Worm (Caenorhabditis elegans) whole organism, early embryonic: Measurements from ENCODE around the gene ttr-59.

Experiments used
- B0310.2 ChIP-seq: sonication (generic microtip); optimal IDR thresholded peaks from 2 replicates; lab custom pipeline; 2016; ENCODE audit warnings: mild to moderate bottlenecking, missing genetic modification characterization, missing compliant biosample characterization
- F13C5.2 ChIP-seq: sonication (generic microtip); optimal IDR thresholded peaks from 2 replicates; lab custom pipeline; 2017; ENCODE audit warnings: mild to moderate bottlenecking, missing genetic modification characterization, inconsistent platforms, missing compliant biosample characterization
- aly-1 ChIP-seq: sonication (generic microtip); optimal IDR thresholded peaks from 2 replicates; lab custom pipeline; 2016; ENCODE audit warnings: missing genetic modification characterization, missing compliant biosample characterization
- ama-1 ChIP-seq: fragments of 150-350 bp; optimal IDR thresholded peaks from 2 replicates; lab custom pipeline; 2014
- ceh-13 ChIP-seq: fragments of 200-800 bp; sonication (Bioruptor generic); optimal IDR thresholded peaks from 2 replicates; lab custom pipeline; 2018; ENCODE audit warnings: mild to moderate bottlenecking, missing genetic modification characterization, missing compliant biosample characterization
- ceh-36 ChIP-seq: sonication (generic microtip); optimal IDR thresholded peaks from 2 replicates; lab custom pipeline; 2016; ENCODE audit warnings: missing genetic modification characterization, inconsistent platforms, missing compliant biosample characterization
- ets-7 ChIP-seq: sonication (generic microtip); optimal IDR thresholded peaks from 2 replicates; lab custom pipeline; 2016; ENCODE audit warnings: missing genotype, missing genetic modification characterization, missing compliant biosample characterization
- flt-1 ChIP-seq: fragments of 200-800 bp; sonication (Bioruptor generic); IDR thresholded peaks from 2 replicates; pipeline ENCODE4 v1.3.6; 2022; ENCODE audit warnings: missing genetic modification characterization, missing compliant biosample characterization
- hmbx-1 ChIP-seq: sonication (generic microtip); optimal IDR thresholded peaks from 2 replicates; lab custom pipeline; 2016; ENCODE audit warnings: mild to moderate bottlenecking, missing genetic modification characterization, missing compliant biosample characterization
- hmg-4 ChIP-seq: fragments of 200-800 bp; sonication (Bioruptor generic); optimal IDR thresholded peaks from 2 replicates; lab custom pipeline; 2018; ENCODE audit warnings: mild to moderate bottlenecking, missing genetic modification characterization, missing compliant biosample characterization
- hnd-1 ChIP-seq: sonication (generic microtip); optimal IDR thresholded peaks from 2 replicates; lab custom pipeline; 2016; ENCODE audit warnings: missing genetic modification characterization, missing compliant biosample characterization
- pes-1 ChIP-seq: fragments of 200-800 bp; sonication (Bioruptor generic); IDR thresholded peaks from 2 replicates; pipeline ENCODE4 v1.3.6; 2022; ENCODE audit warnings: missing genetic modification reagents, missing genetic modification characterization, missing compliant biosample characterization
- scrt-1 ChIP-seq: fragments of 200-800 bp; sonication (Bioruptor generic); IDR thresholded peaks from 2 replicates; pipeline ENCODE4 v1.3.6; 2022; ENCODE audit warnings: missing genetic modification characterization, missing compliant biosample characterization
- sea-1 ChIP-seq: fragments of 200-800 bp; sonication (Bioruptor generic); conservative IDR thresholded peaks from 2 replicates; pipeline ENCODE4 v1.3.6; 2022; ENCODE audit warnings: missing genetic modification characterization, missing compliant biosample characterization
- tbx-11 ChIP-seq: fragments of 200-800 bp; sonication (Bioruptor generic); IDR thresholded peaks from 2 replicates; pipeline ENCODE4 v1.3.6; 2022; ENCODE audit warnings: missing genetic modification characterization, missing compliant biosample characterization
- tbx-37 ChIP-seq: fragments of 200-800 bp; sonication (Bioruptor generic); conservative IDR thresholded peaks from 2 replicates; pipeline ENCODE4 v1.3.6; 2022; ENCODE audit warnings: missing genetic modification reagents, missing genetic modification characterization, missing compliant biosample characterization
- tra-4 ChIP-seq: sonication (generic microtip); optimal IDR thresholded peaks from 2 replicates; lab custom pipeline; 2017; ENCODE audit warnings: missing genetic modification characterization, missing compliant biosample characterization

The ttr-59 gene

DNA sequence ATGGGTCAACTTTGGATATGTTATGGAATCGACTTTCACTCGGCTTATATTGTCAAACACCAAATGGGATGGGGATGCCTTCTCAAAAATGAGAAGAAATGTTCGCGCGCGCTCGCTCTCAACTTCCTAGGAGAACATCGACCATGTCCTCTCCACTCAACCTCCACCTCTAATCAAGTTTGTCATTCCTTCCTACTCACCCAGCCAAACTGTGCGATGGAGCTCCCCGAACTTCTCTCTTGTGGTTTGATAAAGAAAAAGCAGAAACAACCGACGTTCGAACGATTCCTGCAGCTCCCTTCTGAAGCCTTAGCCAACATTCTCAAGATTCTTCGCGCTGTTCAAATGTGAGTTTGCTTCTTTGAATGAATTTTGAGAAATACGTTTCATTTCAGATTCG, 16.4 kb upstream of the ttr-59 start:
- no peak for TF ChIP-seq ets-7 (tag; lab: Kevin White, UChicago)
- TF ChIP-seq hmbx-1: no peak
- no peak for TF ChIP-seq tbx-11 (GFP tag; lab: Robert Waterston, UW)
- no peak for TF ChIP-seq ceh-13 (GFP tag; lab: Kevin White, UChicago)
- no peak for TF ChIP-seq hnd-1
- TF ChIP-seq tbx-37 (GFP tag; lab: Robert Waterston, UW): no peak
- TF ChIP-seq ceh-36 (tag; lab: Kevin White, UChicago): no peak
- no peak for TF ChIP-seq ama-1 (lab: Kevin White, UChicago)
- no peak for TF ChIP-seq scrt-1 (GFP tag; lab: Robert Waterston, UW)
- no peak for TF ChIP-seq flt-1 (GFP tag; lab: Robert Waterston, UW)
- TF ChIP-seq hmg-4 (GFP tag; lab: Kevin White, UChicago): no peak
- no peak for TF ChIP-seq pes-1 (GFP tag; lab: Robert Waterston, UW)
- no peak for TF ChIP-seq B0310.2 (tag; lab: Kevin White, UChicago)
- TF ChIP-seq sea-1 (GFP tag; lab: Robert Waterston, UW): no peak
- no peak for TF ChIP-seq F13C5.2 (tag; lab: Kevin White, UChicago)
- TF ChIP-seq aly-1 (tag; lab: Kevin White, UChicago): no peak
- no peak for TF ChIP-seq tra-4

ce11 chrX:7314564-7314963, 15.1 kb upstream of the ttr-59 start:
- TF ChIP-seq ets-7 (tag; lab: Kevin White, UChicago): no peak
- TF ChIP-seq scrt-1 (GFP tag; lab: Robert Waterston, UW): no peak
- no peak for TF ChIP-seq hmbx-1
- no peak for TF ChIP-seq F13C5.2 (tag; lab: Kevin White, UChicago)
- no peak for TF ChIP-seq hmg-4 (GFP tag; lab: Kevin White, UChicago)
- TF ChIP-seq tra-4: no peak
- TF ChIP-seq tbx-37 (GFP tag; lab: Robert Waterston, UW): no peak

- no peak for TF ChIP-seq tbx-11 (GFP tag; lab: Robert Waterston, UW)
- TF ChIP-seq ets-7 (tag; lab: Kevin White, UChicago): no peak
- TF ChIP-seq hnd-1: no peak
- no peak for TF ChIP-seq ceh-36 (tag; lab: Kevin White, UChicago)
- no peak for TF ChIP-seq scrt-1 (GFP tag; lab: Robert Waterston, UW)
- no peak for TF ChIP-seq aly-1 (tag; lab: Kevin White, UChicago)
- TF ChIP-seq hmbx-1: no peak
- no peak for TF ChIP-seq hmg-4 (GFP tag; lab: Kevin White, UChicago)
- no peak for TF ChIP-seq ama-1 (lab: Kevin White, UChicago)
- no peak for TF ChIP-seq sea-1 (GFP tag; lab: Robert Waterston, UW)
- no peak for TF ChIP-seq F13C5.2 (tag; lab: Kevin White, UChicago)
- no peak for TF ChIP-seq ceh-13 (GFP tag; lab: Kevin White, UChicago)
- TF ChIP-seq tra-4: no peak
- no peak for TF ChIP-seq flt-1 (GFP tag; lab: Robert Waterston, UW)
- TF ChIP-seq pes-1 (GFP tag; lab: Robert Waterston, UW): no peak
- no peak for TF ChIP-seq tbx-37 (GFP tag; lab: Robert Waterston, UW)
- no peak for TF ChIP-seq B0310.2 (tag; lab: Kevin White, UChicago)
Measured at ce11 chrX:7315329-7315728, 14.3 kb upstream of the ttr-59 start, which contains the start of gene spp-3. Gene spp-3 (minus strand): TSS chrX:7315353.

DNA sequence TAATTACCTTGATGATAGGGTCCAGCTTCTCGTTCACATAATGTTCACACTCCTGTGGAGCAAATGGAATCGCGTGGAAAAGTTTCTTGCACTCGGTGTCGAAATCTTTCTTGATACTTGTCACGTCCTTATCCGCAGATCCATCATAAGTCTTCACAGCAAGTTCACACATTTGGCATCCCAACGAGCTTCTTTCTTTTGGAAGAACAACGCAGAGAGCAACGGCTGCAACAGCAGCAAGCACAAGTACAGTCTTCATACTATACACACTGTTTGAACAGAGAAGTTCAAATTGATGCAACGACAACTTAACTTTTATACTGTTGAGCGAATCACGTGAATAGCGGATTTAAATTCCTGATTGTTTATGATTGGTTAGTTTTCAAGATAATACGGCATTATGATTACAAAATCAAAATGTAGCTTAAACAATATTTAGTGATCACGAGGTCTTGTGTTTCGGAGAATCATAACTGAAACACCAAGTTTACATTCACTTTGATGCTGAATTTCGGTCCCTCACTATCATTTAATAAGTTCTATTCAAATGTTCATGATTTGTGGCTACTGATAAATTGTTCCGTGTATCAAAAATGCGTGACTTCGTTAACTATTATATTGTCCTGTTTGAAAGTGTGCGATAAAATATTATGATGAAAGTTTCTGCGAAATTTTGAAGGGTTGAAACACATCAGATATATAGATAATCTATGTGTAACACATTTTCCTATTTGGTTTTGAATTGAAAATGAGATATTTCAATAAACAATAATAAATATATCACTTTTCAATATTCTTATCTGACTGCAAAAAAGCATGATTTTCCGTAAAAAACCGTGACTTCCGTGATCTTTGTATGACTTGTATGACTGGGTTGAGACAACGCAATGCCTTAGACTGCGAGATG, 12.9 kb upstream of the ttr-59 start, which contains the start of the genes spp-2 and spp-6:
Gene spp-2 (minus strand): TSS at position 334 of the 907 bp plus-strand sequence.
Gene spp-6 (plus strand): TSS at position 857 of the 907 bp plus-strand sequence.
- TF ChIP-seq sea-1 (GFP tag; lab: Robert Waterston, UW) (no peak), B0310.2 (tag; lab: Kevin White, UChicago) (no peak), ets-7 (tag; lab: Kevin White, UChicago) (no peak), hmg-4 (GFP tag; lab: Kevin White, UChicago) (no peak), hmbx-1 (no peak), ceh-13 (GFP tag; lab: Kevin White, UChicago) (no peak), pes-1 (GFP tag; lab: Robert Waterston, UW) (no peak), scrt-1 (GFP tag; lab: Robert Waterston, UW) (no peak), F13C5.2 (tag; lab: Kevin White, UChicago) (no peak), tbx-37 (GFP tag; lab: Robert Waterston, UW) (no peak), aly-1 (tag; lab: Kevin White, UChicago) (no peak), flt-1 (GFP tag; lab: Robert Waterston, UW) (no peak), ceh-36 (tag; lab: Kevin White, UChicago) (no peak), tbx-11 (GFP tag; lab: Robert Waterston, UW) (no peak)

DNA sequence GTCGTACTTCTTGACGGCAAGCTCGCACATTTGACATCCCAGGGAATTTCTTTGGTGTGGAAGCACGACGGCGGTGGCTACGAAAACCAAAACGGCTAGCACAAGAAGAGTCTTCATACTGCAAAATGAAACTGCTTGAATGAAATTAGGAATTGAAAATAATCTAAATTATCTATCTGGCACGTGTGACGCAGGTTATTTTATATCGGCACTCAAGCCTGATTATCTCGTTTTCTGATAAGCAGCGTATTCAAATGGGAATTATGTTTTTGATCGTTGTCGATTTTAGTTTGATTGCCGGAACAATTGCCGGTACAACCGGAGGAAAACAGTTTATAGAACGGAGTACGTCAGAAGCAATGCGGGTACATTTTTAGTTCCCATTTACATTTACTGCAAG, 11.0 kb upstream of the ttr-59 start, which contains the start of gene spp-4:
Gene spp-4 (minus strand): TSS at position 118 of the 400 bp plus-strand sequence.
- TF ChIP-seq hmbx-1: no peak

- TF ChIP-seq ceh-36 (tag; lab: Kevin White, UChicago) (no peak), pes-1 (GFP tag; lab: Robert Waterston, UW) (no peak), F13C5.2 (tag; lab: Kevin White, UChicago) (no peak), ceh-13 (GFP tag; lab: Kevin White, UChicago) (no peak), flt-1 (GFP tag; lab: Robert Waterston, UW) (no peak), aly-1 (tag; lab: Kevin White, UChicago) (no peak), hnd-1 (no peak), tbx-37 (GFP tag; lab: Robert Waterston, UW) (no peak), tra-4 (no peak), tbx-11 (GFP tag; lab: Robert Waterston, UW) (no peak), scrt-1 (GFP tag; lab: Robert Waterston, UW) (no peak), hmg-4 (GFP tag; lab: Kevin White, UChicago) (no peak), hmbx-1 (no peak), ama-1 (lab: Kevin White, UChicago) (no peak), ets-7 (tag; lab: Kevin White, UChicago) (no peak), B0310.2 (tag; lab: Kevin White, UChicago) (no peak), sea-1 (GFP tag; lab: Robert Waterston, UW) (no peak)
Measured at ce11 chrX:7320115-7320711, 9.4 kb upstream of the ttr-59 start, which contains the start of gene spp-5. Gene spp-5 (minus strand): TSS chrX:7320354.
